Worm (Caenorhabditis elegans): ENCODE data around the gene nhr-14.

nhr-14 gene

DNA sequence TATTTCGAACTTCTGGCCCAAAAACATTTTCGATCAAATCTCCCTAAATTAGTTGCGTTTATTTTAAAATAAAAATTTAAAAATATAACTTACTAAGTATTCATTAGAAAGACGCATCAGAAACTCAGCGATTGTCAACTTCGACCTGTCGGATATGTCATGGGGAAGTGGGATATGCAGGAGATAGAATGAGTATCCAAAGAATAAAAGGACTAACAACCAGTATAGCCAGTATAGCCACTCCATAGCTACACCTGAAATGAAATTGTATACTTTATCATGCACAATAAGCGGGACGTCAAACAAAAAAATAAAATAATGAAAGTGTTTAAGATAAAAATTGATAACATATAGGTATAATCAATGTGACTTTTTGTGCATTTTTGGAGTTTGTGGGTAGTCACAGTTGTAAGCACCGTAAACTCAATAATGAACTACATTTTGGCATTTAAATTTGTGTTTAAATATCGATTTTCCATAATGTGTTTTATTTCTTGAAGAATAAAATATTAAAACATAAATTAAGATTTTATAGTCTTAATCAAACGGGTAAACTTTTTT lies 12.8 kb downstream of the nhr-14 start, which contains the start of gene F16F9.4:
Gene F16F9.4 (minus strand): TSS at position 276 of the 561 bp plus-strand sequence.
- no peak for TF ChIP-seq T07F8.4 (tag; optimal IDR thresholded peaks at IDR 0.05)
- TF ChIP-seq let-526 (GFP tag; IDR thresholded peaks at IDR 0.05), result no peak
- TF ChIP-seq ekl-4 (GFP tag; IDR thresholded peaks at IDR 0.05), result no peak
- peak; percentile 44 for TF ChIP-seq nhr-80 (tag; optimal IDR thresholded peaks at IDR 0.05)

DNA sequence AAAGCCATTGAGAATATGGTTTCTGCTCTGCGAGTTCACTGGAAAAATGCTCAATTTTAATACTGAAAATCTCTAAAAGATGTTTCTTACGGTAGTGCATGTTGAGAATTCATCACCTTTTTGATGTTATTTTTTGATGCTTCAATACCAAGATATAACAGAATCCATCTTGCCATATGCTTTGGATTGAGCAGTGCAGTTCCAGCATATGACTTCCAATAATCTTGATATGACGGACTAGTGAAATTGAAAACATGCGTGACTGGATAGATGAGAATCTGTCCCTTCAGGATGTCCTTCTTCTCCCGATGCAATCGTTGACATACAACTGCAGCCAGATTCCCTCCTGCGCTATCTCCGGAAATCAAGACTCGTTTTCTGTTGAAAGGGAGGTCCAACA lies 15.0 kb downstream of the nhr-14 start:
- no peak for TF ChIP-seq mcd-1 (GFP tag; IDR thresholded peaks at IDR 0.05)
- no peak for TF ChIP-seq B0035.1 (tag; optimal IDR thresholded peaks at IDR 0.05)
- TF ChIP-seq rec-8 (tag; optimal IDR thresholded peaks at IDR 0.05), result no peak
- TF ChIP-seq aptf-3 (GFP tag; IDR thresholded peaks at IDR 0.05), result no peak
- no peak for TF ChIP-seq T26A5.8 (tag; optimal IDR thresholded peaks at IDR 0.05)
- TF ChIP-seq snpc-1.3 (tag; optimal IDR thresholded peaks at IDR 0.05; ENCODE audit: insufficient read depth), result no peak
- TF ChIP-seq nhr-90 (tag; optimal IDR thresholded peaks at IDR 0.05), result no peak
- no peak for TF ChIP-seq lsy-27 (tag; optimal IDR thresholded peaks at IDR 0.05; ENCODE audit: borderline replicate concordance, insufficient read depth)
- no peak for TF ChIP-seq Y79H2A.3 (GFP tag; conservative IDR thresholded peaks at IDR 0.05)
- TF ChIP-seq lin-40 (tag; optimal IDR thresholded peaks at IDR 0.05), result no peak
- TF ChIP-seq pha-4 (tag; optimal IDR thresholded peaks at IDR 0.05), result no peak
- no peak for TF ChIP-seq hlh-12 (tag; optimal IDR thresholded peaks at IDR 0.05)
- TF ChIP-seq xnd-1 (tag; optimal IDR thresholded peaks at IDR 0.05), result no peak
- TF ChIP-seq lin-35 (GFP tag; optimal IDR thresholded peaks at IDR 0.05), result no peak
- no peak for TF ChIP-seq B0336.3 (GFP tag; IDR thresholded peaks at IDR 0.05)
- TF ChIP-seq ets-4 (GFP tag; optimal IDR thresholded peaks at IDR 0.05), result no peak
- no peak for TF ChIP-seq F37B4.10 (GFP tag; IDR thresholded peaks at IDR 0.05)

DNA sequence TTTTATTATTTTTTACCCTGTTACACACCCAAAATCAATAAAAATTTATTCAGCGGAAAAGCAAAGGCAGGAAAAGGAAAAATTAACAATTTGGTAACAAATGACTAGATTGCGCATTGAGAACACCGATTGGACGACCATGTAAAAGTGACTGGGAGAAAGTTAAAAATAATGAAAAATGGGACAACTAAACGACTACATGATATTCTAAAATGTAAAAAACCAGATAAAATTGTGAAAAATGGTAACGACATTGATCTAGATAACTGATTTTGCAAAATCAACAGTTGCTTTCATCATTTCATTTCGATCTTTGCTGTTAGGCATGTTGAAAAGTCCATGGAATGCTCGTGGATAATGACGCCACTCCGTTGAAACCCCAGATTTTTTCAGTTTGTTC lies 16.2 kb downstream of the nhr-14 start:
- TF ChIP-seq ZK185.1 (tag; optimal IDR thresholded peaks at IDR 0.05; ENCODE audit: poor library complexity, severe bottlenecking) (no peak), lin-26 (GFP tag; IDR thresholded peaks at IDR 0.05) (no peak), ztf-28 (GFP tag; IDR thresholded peaks at IDR 0.05) (no peak), bed-1 (GFP tag; IDR thresholded peaks at IDR 0.05) (no peak), mel-28 (tag; optimal IDR thresholded peaks at IDR 0.05; ENCODE audit: borderline replicate concordance) (no peak), cebp-1 (GFP tag; IDR thresholded peaks at IDR 0.05) (no peak), cebp-1 (tag; optimal IDR thresholded peaks at IDR 0.05) (no peak), ets-4 (GFP tag; optimal IDR thresholded peaks at IDR 0.05) (no peak), somi-1 (GFP tag; optimal IDR thresholded peaks at IDR 0.05) (no peak), ztf-18 (tag; optimal IDR thresholded peaks at IDR 0.05) (no peak), ztf-3 (GFP tag; optimal IDR thresholded peaks at IDR 0.05) (no peak), nhr-120 (GFP tag; IDR thresholded peaks at IDR 0.05) (no peak), nfya-1 (tag; optimal IDR thresholded peaks at IDR 0.05; ENCODE audit: borderline replicate concordance, insufficient read depth) (no peak), die-1 (tag; optimal IDR thresholded peaks at IDR 0.05) (no peak), C06A6.2 (GFP tag; conservative IDR thresholded peaks at IDR 0.05) (no peak), K11D2.4 (GFP tag; IDR thresholded peaks at IDR 0.05) (no peak), snpc-1.1 (tag; optimal IDR thresholded peaks at IDR 0.05; ENCODE audit: insufficient read depth) (no peak)
